Worm (Caenorhabditis elegans) whole organism, late embryonic: ENCODE results near the gene F49F1.11.
"Not testable (repeated sequence)": the region's sequence is repeated elsewhere in the genome, so short reads cannot be mapped to it uniquely, and the experiment has no call there.

Experiments
- C38D4.7 ChIP-seq: fragments of 200-800 bp; sonication (Bioruptor generic); optimal IDR thresholded peaks from 2 replicates; lab custom pipeline; 2018; ENCODE audit warnings: mild to moderate bottlenecking, missing genetic modification characterization, moderate library complexity, missing compliant biosample characterization
- F13H6.1 ChIP-seq: sonication (generic microtip); optimal IDR thresholded peaks from 2 replicates; lab custom pipeline; 2016; ENCODE audit warnings: missing genetic modification characterization, missing compliant biosample characterization
- Y22D7AL.16 ChIP-seq: sonication (generic microtip); optimal IDR thresholded peaks from 2 replicates; lab custom pipeline; 2016; ENCODE audit warnings: missing genetic modification characterization, missing compliant biosample characterization
- ahr-1 ChIP-seq: sonication (generic microtip); optimal IDR thresholded peaks from 2 replicates; lab custom pipeline; 2016; ENCODE audit warnings: missing genetic modification characterization, missing compliant biosample characterization
- ceh-14 ChIP-seq: sonication (generic microtip); optimal IDR thresholded peaks from 2 replicates; lab custom pipeline; 2016; ENCODE audit warnings: missing genotype, missing genetic modification characterization, missing compliant biosample characterization
- ceh-19 ChIP-seq: fragments of 200-800 bp; sonication (Bioruptor generic); optimal IDR thresholded peaks from 2 replicates; lab custom pipeline; 2018; ENCODE audit warnings: mild to moderate bottlenecking, missing genetic modification characterization, missing compliant biosample characterization
- ceh-2 ChIP-seq: sonication (generic microtip); optimal IDR thresholded peaks from 2 replicates; lab custom pipeline; 2016; ENCODE audit warnings: missing genotype, missing genetic modification characterization, missing compliant biosample characterization
- ceh-30 ChIP-seq: fragments of 150-350 bp; optimal IDR thresholded peaks from 2 replicates; lab custom pipeline; 2014; ENCODE audit warnings: missing biosample characterization, missing genetic modification characterization
- ceh-34 ChIP-seq: sonication (generic microtip); optimal IDR thresholded peaks from 2 replicates; lab custom pipeline; 2016; ENCODE audit warnings: mild to moderate bottlenecking, missing genetic modification characterization, missing compliant biosample characterization
- ceh-45 ChIP-seq: fragments of 200-800 bp; sonication (Bioruptor generic); IDR thresholded peaks from 2 replicates; pipeline ENCODE4 v1.3.6; 2022; ENCODE audit warnings: missing genetic modification reagents, missing genetic modification characterization, missing compliant biosample characterization
- ceh-48 ChIP-seq: sonication (generic microtip); optimal IDR thresholded peaks from 2 replicates; lab custom pipeline; 2016; ENCODE audit warnings: missing genetic modification characterization, inconsistent platforms, missing compliant biosample characterization
- ceh-9 ChIP-seq: sonication (generic microtip); optimal IDR thresholded peaks from 2 replicates; lab custom pipeline; 2016; ENCODE audit warnings: mild to moderate bottlenecking, missing genetic modification characterization, inconsistent platforms, missing compliant biosample characterization
- dmd-4 ChIP-seq: sonication (generic microtip); optimal IDR thresholded peaks from 2 replicates; lab custom pipeline; 2016; ENCODE audit warnings: borderline replicate concordance, missing genetic modification characterization, missing compliant biosample characterization
- dve-1 ChIP-seq: sonication (generic microtip); optimal IDR thresholded peaks from 2 replicates; lab custom pipeline; 2017; ENCODE audit warnings: antibody characterized with exemption, mild to moderate bottlenecking, missing genetic modification characterization, missing compliant biosample characterization
- elt-2 ChIP-seq: sonication (generic microtip); optimal IDR thresholded peaks from 2 replicates; lab custom pipeline; 2016; ENCODE audit warnings: missing genetic modification reagents, missing genetic modification characterization, missing compliant biosample characterization
- ets-4 ChIP-seq: sonication (generic microtip); optimal IDR thresholded peaks from 2 replicates; lab custom pipeline; 2016; ENCODE audit warnings: missing genetic modification characterization, missing compliant biosample characterization
- eyg-1 ChIP-seq: sonication (generic microtip); optimal IDR thresholded peaks from 2 replicates; lab custom pipeline; 2016; ENCODE audit warnings: missing genotype, missing genetic modification characterization, missing compliant biosample characterization
- hlh-13 ChIP-seq: fragments of 200-800 bp; sonication (Bioruptor generic); optimal IDR thresholded peaks from 2 replicates; lab custom pipeline; 2018; ENCODE audit warnings: mild to moderate bottlenecking, missing genetic modification characterization, missing compliant biosample characterization
- hlh-15 ChIP-seq: sonication (generic microtip); optimal IDR thresholded peaks from 2 replicates; lab custom pipeline; 2016; ENCODE audit warnings: missing genetic modification characterization, missing compliant biosample characterization
- hlh-6 ChIP-seq: sonication (generic microtip); optimal IDR thresholded peaks from 2 replicates; lab custom pipeline; 2016; ENCODE audit warnings: missing genotype, missing genetic modification characterization, missing compliant biosample characterization
- lim-6 ChIP-seq: sonication (generic microtip); optimal IDR thresholded peaks from 2 replicates; lab custom pipeline; 2016; ENCODE audit warnings: missing genetic modification characterization, missing compliant biosample characterization
- madf-2 ChIP-seq: sonication (generic microtip); optimal IDR thresholded peaks from 2 replicates; lab custom pipeline; 2017; ENCODE audit warnings: missing genetic modification characterization, missing compliant biosample characterization
- mec-3 ChIP-seq: sonication (generic microtip); optimal IDR thresholded peaks from 2 replicates; lab custom pipeline; 2016; ENCODE audit warnings: borderline replicate concordance, missing genetic modification characterization, missing compliant biosample characterization
- nfya-1 ChIP-seq: sonication (generic microtip); optimal IDR thresholded peaks from 2 replicates; lab custom pipeline; 2017; ENCODE audit warnings: missing genetic modification characterization, mild to moderate bottlenecking, missing compliant biosample characterization, antibody characterized with exemption, moderate library complexity
- nhr-232 ChIP-seq: sonication (generic microtip); optimal IDR thresholded peaks from 2 replicates; lab custom pipeline; 2016; ENCODE audit warnings: missing genetic modification characterization, missing compliant biosample characterization
- npax-4 ChIP-seq: sonication (generic microtip); optimal IDR thresholded peaks from 2 replicates; lab custom pipeline; 2016; ENCODE audit warnings: missing genetic modification characterization, missing compliant biosample characterization
- pag-3 ChIP-seq: sonication (generic microtip); optimal IDR thresholded peaks from 2 replicates; lab custom pipeline; 2016; ENCODE audit warnings: missing compliant biosample characterization, missing genetic modification characterization, borderline replicate concordance
- pat-9 ChIP-seq: fragments of 200-800 bp; sonication (Bioruptor generic); optimal IDR thresholded peaks from 2 replicates; lab custom pipeline; 2018; ENCODE audit warnings: mild to moderate bottlenecking, missing genetic modification characterization, moderate library complexity, missing compliant biosample characterization
- pha-2 ChIP-seq: sonication (generic microtip); optimal IDR thresholded peaks from 2 replicates; lab custom pipeline; 2017; ENCODE audit warnings: mild to moderate bottlenecking, missing genetic modification characterization, missing compliant biosample characterization
- pros-1 ChIP-seq: fragments of 150-350 bp; optimal IDR thresholded peaks from 2 replicates; lab custom pipeline; 2014; ENCODE audit warnings: missing biosample characterization, missing genetic modification reagents, missing genetic modification characterization
- rnt-1 ChIP-seq: sonication (generic microtip); optimal IDR thresholded peaks from 2 replicates; lab custom pipeline; 2016; ENCODE audit warnings: missing genetic modification characterization, missing compliant biosample characterization
- tbx-7 ChIP-seq: sonication (generic microtip); optimal IDR thresholded peaks from 2 replicates; lab custom pipeline; 2016; ENCODE audit warnings: missing genotype, missing genetic modification characterization, missing compliant biosample characterization
- unc-3 ChIP-seq, 2 experiments: fragments of 200-800 bp in 1 of 2; sonication (Bioruptor generic) in 1 of 2; sonication (generic microtip) in 1 of 2; conservative IDR thresholded peaks in 1 of 2; optimal IDR thresholded peaks in 1 of 2; 2 replicates each; pipeline versions ENCODE4 v1.3.6 to Lab custom; 2016 to 2022; ENCODE audit warnings: missing compliant biosample characterization in 2 of 2, missing genetic modification characterization in 2 of 2, missing genetic modification reagents in 1 of 2
- ztf-16 ChIP-seq: sonication (generic microtip); optimal IDR thresholded peaks from 2 replicates; lab custom pipeline; 2017; ENCODE audit warnings: missing genetic modification characterization, missing compliant biosample characterization

Gene F49F1.11

ce11 chrIV:4139022-4139421, 2.2 kb downstream of the F49F1.11 start, which contains the start of gene F49F1.10:
F49F1.10 (minus strand) TSS chrIV:4139122.
- TF ChIP-seq ztf-16 = no peak
- TF ChIP-seq ceh-19 (GFP tag; lab: Kevin White, UChicago) = no peak
- TF ChIP-seq hlh-6 (tag; lab: Kevin White, UChicago) = no peak
- TF ChIP-seq ceh-34 = no peak
- TF ChIP-seq ceh-48 = no peak
- no peak for TF ChIP-seq mec-3 (tag; lab: Kevin White, UChicago)
- no peak for TF ChIP-seq ceh-14 (tag; lab: Kevin White, UChicago)

- TF ChIP-seq pha-2 (tag; lab: Kevin White, UChicago) = no peak
Measured at ce11 chrIV:4137472-4137871, 3.7 kb downstream of the F49F1.11 start, which contains the start of gene F49F1.9. F49F1.9 (minus strand) TSS chrIV:4137572.

- no peak for TF ChIP-seq ceh-9 (tag; lab: Kevin White, UChicago)
- TF ChIP-seq rnt-1 (tag; lab: Kevin White, UChicago) = no peak
- no peak for TF ChIP-seq Y22D7AL.16 (tag; lab: Kevin White, UChicago)
- no peak for TF ChIP-seq hlh-6 (tag; lab: Kevin White, UChicago)
- TF ChIP-seq pha-2 (tag; lab: Kevin White, UChicago) = no peak
- TF ChIP-seq eyg-1 (tag; lab: Kevin White, UChicago) = no peak
- no peak for TF ChIP-seq hlh-15
- TF ChIP-seq dmd-4 (tag; lab: Kevin White, UChicago) = no peak
- no peak for TF ChIP-seq dve-1 (tag; lab: Kevin White, UChicago)
- TF ChIP-seq npax-4 (tag; lab: Kevin White, UChicago) = no peak
- TF ChIP-seq ceh-48 = no peak
- TF ChIP-seq pat-9 (tag; lab: Kevin White, UChicago) = no peak
- TF ChIP-seq nhr-232 (tag; lab: Kevin White, UChicago) = no peak
- TF ChIP-seq ahr-1 = no peak
- no peak for TF ChIP-seq elt-2 (tag; lab: Kevin White, UChicago)
Measured at ce11 chrIV:4135744-4136143, 5.5 kb downstream of the F49F1.11 start, which contains the start of gene F49F1.17. F49F1.17 (minus strand) TSS chrIV:4135844.

ce11 chrIV:4125657-4126056, 15.6 kb downstream of the F49F1.11 start, which contains the start of gene F49F1.7:
F49F1.7 (minus strand) TSS chrIV:4125757.
- not testable (repeated sequence) for TF ChIP-seq ets-4 (tag; lab: Kevin White, UChicago); F13H6.1 (tag; lab: Kevin White, UChicago); ceh-45

ce11 chrIV:4123083-4123482, 18.1 kb downstream of the F49F1.11 start, which contains the start of gene mul-1:
mul-1 (minus strand) TSS chrIV:4123166.
- TF ChIP-seq hlh-15 = no peak
- TF ChIP-seq pros-1 (tag; lab: Kevin White, UChicago) = no peak
- TF ChIP-seq madf-2 (tag; lab: Kevin White, UChicago) = no peak
- no peak for TF ChIP-seq ceh-34
- no peak for TF ChIP-seq dve-1 (tag; lab: Kevin White, UChicago)
- no peak for TF ChIP-seq nfya-1 (tag; lab: Kevin White, UChicago)
- no peak for TF ChIP-seq unc-3 (GFP tag; conservative IDR thresholded peaks at IDR 0.05; lab: Robert Waterston, UW)
- TF ChIP-seq unc-3 (tag; optimal IDR thresholded peaks at IDR 0.05; lab: Kevin White, UChicago) = no peak
- TF ChIP-seq tbx-7 (tag; lab: Kevin White, UChicago) = no peak
- no peak for TF ChIP-seq lim-6 (tag; lab: Kevin White, UChicago)
- no peak for TF ChIP-seq ceh-30 (tag; lab: Kevin White, UChicago)
- no peak for TF ChIP-seq ceh-45
- TF ChIP-seq ceh-14 (tag; lab: Kevin White, UChicago) = no peak

- TF ChIP-seq ceh-2 (tag; lab: Kevin White, UChicago) = no peak
- TF ChIP-seq hlh-13 (GFP tag; lab: Kevin White, UChicago) = no peak
- TF ChIP-seq unc-3 (GFP tag; conservative IDR thresholded peaks at IDR 0.05; lab: Robert Waterston, UW) = no peak
- TF ChIP-seq unc-3 (tag; optimal IDR thresholded peaks at IDR 0.05; lab: Kevin White, UChicago) = no peak
- TF ChIP-seq pag-3 = no peak
- no peak for TF ChIP-seq C38D4.7 (GFP tag; lab: Kevin White, UChicago)
Measured at ce11 chrIV:4121055-4121454, 20.2 kb downstream of the F49F1.11 start.
